Worm (Caenorhabditis elegans): ENCODE measurements around the gene str-115.

str-115 gene

DNA sequence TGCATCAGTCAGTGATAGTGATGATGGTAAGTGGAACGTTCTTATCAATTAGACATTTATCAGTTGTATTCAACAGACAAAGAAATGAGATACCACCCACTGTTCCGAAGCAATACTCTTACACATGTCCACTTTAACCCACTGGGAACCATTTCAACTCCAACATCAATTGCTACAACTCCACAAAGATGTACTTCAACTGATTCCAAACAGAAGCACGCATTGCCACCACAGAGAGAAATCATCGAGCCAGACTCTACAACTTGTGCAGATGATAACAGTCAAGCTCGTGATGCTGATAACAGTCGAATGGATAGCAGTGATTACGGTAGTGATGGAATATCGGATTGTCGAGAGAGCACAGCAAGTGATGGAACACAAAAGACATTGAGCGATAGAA, 33.0 kb upstream of the str-115 start:
- no peak for TF ChIP-seq ceh-90 (tag; optimal IDR thresholded peaks at IDR 0.05)
- TF ChIP-seq efl-1 (optimal IDR thresholded peaks at IDR 0.05), result no peak
- peak in 1 of 2 experiments; percentile 74 for TF ChIP-seq efl-1 (GFP tag; optimal IDR thresholded peaks at IDR 0.05 in 1 of 2)
- peak; percentile 96 for TF ChIP-seq elt-2 (tag; optimal IDR thresholded peaks at IDR 0.05)
- TF ChIP-seq hlh-4 (tag; optimal IDR thresholded peaks at IDR 0.05), result no peak

DNA sequence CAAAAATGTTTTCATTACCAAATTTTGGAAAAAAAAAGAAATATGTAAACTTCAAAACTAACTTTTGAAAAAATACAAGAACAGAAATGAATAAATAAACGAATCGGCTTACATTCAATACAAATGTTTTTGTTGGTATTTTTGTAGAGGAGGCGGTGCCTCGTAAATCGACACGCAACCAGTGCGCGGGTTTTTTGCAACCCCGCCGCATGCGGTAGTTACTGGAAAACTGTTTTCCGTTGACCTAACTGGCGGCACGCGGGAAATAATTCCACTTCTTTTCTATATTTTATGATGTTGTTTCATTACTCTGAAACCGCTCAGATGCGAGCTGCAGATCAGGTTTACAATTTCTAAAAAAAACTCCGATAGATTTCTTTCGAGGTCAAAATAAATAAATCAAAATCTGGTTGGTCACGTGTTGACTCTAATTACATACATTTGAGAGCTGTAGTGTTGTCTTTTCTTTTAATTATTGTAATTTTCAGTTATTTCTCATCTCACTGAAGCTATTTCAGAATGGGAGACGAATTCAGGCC, 29.6 kb upstream of the str-115 start, which contains the start of the genes dvc-1 and ima-1:
dvc-1 (minus strand) TSS at position 145 of the 539 bp plus-strand sequence.
ima-1 (plus strand) TSS at position 489 of the 539 bp plus-strand sequence.
- TF ChIP-seq ceh-90 (tag; optimal IDR thresholded peaks at IDR 0.05) (no peak), elt-3 (tag; optimal IDR thresholded peaks at IDR 0.05) (peak in 2 of 6 experiments; percentile 6 to 9), lin-15B (tag; optimal IDR thresholded peaks at IDR 0.05) (no peak), grh-1 (GFP tag; IDR thresholded peaks at IDR 0.05) (peak; percentile 51; the same call in 1 of the 2 replicates), lin-39 (tag; optimal IDR thresholded peaks at IDR 0.05) (peak; percentile 42), ceh-88 (GFP tag; IDR thresholded peaks at IDR 0.05) (peak; percentile 53; the same call in 1 of the 2 replicates), xbp-1 (tag; optimal IDR thresholded peaks at IDR 0.05) (peak; percentile 61), nhr-47 (tag; optimal IDR thresholded peaks at IDR 0.05) (peak; percentile 72), C16A3.4 (tag; optimal IDR thresholded peaks at IDR 0.05) (peak; percentile 83), jun-1 (tag; optimal IDR thresholded peaks at IDR 0.05) (peak; percentile 52), unc-86 (tag; optimal IDR thresholded peaks at IDR 0.05) (no peak), lin-13 (GFP tag; optimal IDR thresholded peaks at IDR 0.05) (peak; percentile 44), sup-37 (GFP tag; optimal IDR thresholded peaks at IDR 0.05) (no peak), mep-1 (tag; optimal IDR thresholded peaks at IDR 0.05) (no peak), dpl-1 (GFP tag; optimal IDR thresholded peaks at IDR 0.05) (peak; percentile 36 to 68 (median 62)), hlh-17 (GFP tag; optimal IDR thresholded peaks at IDR 0.05; ENCODE audit: borderline replicate concordance) (no peak), pqm-1 (tag; optimal IDR thresholded peaks at IDR 0.05) (no peak), nhr-77 (tag; optimal IDR thresholded peaks at IDR 0.05) (peak; percentile 24), ets-5 (GFP tag; IDR thresholded peaks at IDR 0.05) (no peak), nhr-19 (GFP tag; conservative IDR thresholded peaks at IDR 0.05) (peak; percentile 73), nhr-84 (tag; optimal IDR thresholded peaks at IDR 0.05) (no peak), unc-30 (tag; optimal IDR thresholded peaks at IDR 0.05) (no peak), ztf-4 (tag; optimal IDR thresholded peaks at IDR 0.05) (no peak), lir-3 (tag; optimal IDR thresholded peaks at IDR 0.05; ENCODE audit: poor library complexity) (peak; percentile 50), snpc-4 (tag; optimal IDR thresholded peaks at IDR 0.05) (peak; percentile 42), zag-1 (tag; optimal IDR thresholded peaks at IDR 0.05) (no peak), hlh-4 (tag; optimal IDR thresholded peaks at IDR 0.05) (no peak), ama-1 (optimal IDR thresholded peaks at IDR 0.05) (no peak), F16B12.6 (tag; optimal IDR thresholded peaks at IDR 0.05) (peak; percentile 31), vab-15 (tag; optimal IDR thresholded peaks at IDR 0.05) (no peak), blmp-1 (tag; optimal IDR thresholded peaks at IDR 0.05) (peak; percentile 44), lin-35 (GFP tag; optimal IDR thresholded peaks at IDR 0.05) (peak; percentile 60 to 65), elt-2 (tag; optimal IDR thresholded peaks at IDR 0.05) (peak; percentile 41), lsy-2 (tag; optimal IDR thresholded peaks at IDR 0.05) (peak; percentile 63 to 70), egl-13 (tag; optimal IDR thresholded peaks at IDR 0.05) (no peak), ces-1 (GFP tag; optimal IDR thresholded peaks at IDR 0.05) (no peak), unc-62 (GFP tag; optimal IDR thresholded peaks at IDR 0.05) (no peak), ceh-63 (GFP tag; optimal IDR thresholded peaks at IDR 0.05) (no peak), unc-98 (GFP tag; IDR thresholded peaks at IDR 0.05) (no peak), ceh-8 (GFP tag; optimal IDR thresholded peaks at IDR 0.05) (no peak), mdl-1 (tag; optimal IDR thresholded peaks at IDR 0.05) (peak in 1 of 2 experiments; percentile 36), snu-23 (GFP tag; optimal IDR thresholded peaks at IDR 0.05) (peak; percentile 79), egl-27 (tag; optimal IDR thresholded peaks at IDR 0.05) (no peak), nhr-20 (tag; optimal IDR thresholded peaks at IDR 0.05) (peak; percentile 71), efl-1 (optimal IDR thresholded peaks at IDR 0.05) (peak; percentile 67 to 69), efl-1 (GFP tag; optimal IDR thresholded peaks at IDR 0.05 in 1 of 2) (peak; percentile 56 to 97), nhr-11 (tag; optimal IDR thresholded peaks at IDR 0.05) (no peak), mef-2 (tag; optimal IDR thresholded peaks at IDR 0.05) (no peak), fkh-10 (GFP tag; optimal IDR thresholded peaks at IDR 0.05) (peak; percentile 13), ceh-82 (tag; optimal IDR thresholded peaks at IDR 0.05) (peak; percentile 75 to 93 (median 86))
